Worm (Caenorhabditis elegans) whole organism, young adult: ENCODE data around the gene C06H2.2.

Experiments
- Y95B8A.8 ChIP-seq: fragments of 200-800 bp; sonication (Bioruptor generic); IDR thresholded peaks from 2 replicates; pipeline ENCODE4 v1.3.6; 2022; ENCODE audit warnings: missing genetic modification reagents, missing genetic modification characterization, missing compliant biosample characterization
- ama-1 ChIP-seq, 3 experiments: fragments of 150-350 bp in 1 of 3; sonication (generic microtip) in 2 of 3; optimal IDR thresholded peaks; 2 replicates each; lab custom pipeline; 2014 to 2018; ENCODE audit warnings: missing biosample characterization in 2 of 3, missing genetic modification characterization in 2 of 3, missing genetic modification reagents in 2 of 3
- ceh-100 ChIP-seq: fragments of 200-800 bp; sonication (Bioruptor generic); IDR thresholded peaks from 2 replicates; pipeline ENCODE4 v1.3.6; 2022; ENCODE audit warnings: missing genetic modification reagents, missing genetic modification characterization, missing compliant biosample characterization
- dpl-1 ChIP-seq: fragments of 150-350 bp; optimal IDR thresholded peaks from 2 replicates; lab custom pipeline; 2014; ENCODE audit warnings: missing biosample characterization, missing genetic modification reagents, missing genetic modification characterization
- hsf-1 ChIP-seq: fragments of 200-800 bp; sonication (Bioruptor generic); IDR thresholded peaks from 2 replicates; pipeline ENCODE4 v1.3.6; 2022; ENCODE audit warnings: missing genetic modification reagents, missing genetic modification characterization, missing compliant biosample characterization
- lag-1 ChIP-seq: fragments of 200-800 bp; sonication (Bioruptor generic); IDR thresholded peaks from 2 replicates; pipeline ENCODE4 v1.3.6; 2022; ENCODE audit warnings: missing genetic modification reagents, missing genetic modification characterization, missing compliant biosample characterization
- mcd-1 ChIP-seq: fragments of 200-800 bp; sonication (Bioruptor generic); IDR thresholded peaks from 2 replicates; pipeline ENCODE4 v1.3.6; 2022; ENCODE audit warnings: missing genetic modification reagents, missing genetic modification characterization, missing compliant biosample characterization
- nfyb-1 ChIP-seq: fragments of 200-800 bp; sonication (Bioruptor generic); IDR thresholded peaks from 2 replicates; pipeline ENCODE4 v1.3.6; 2022; ENCODE audit warnings: missing genetic modification reagents, missing genetic modification characterization, missing compliant biosample characterization
- pbrm-1 ChIP-seq: fragments of 200-800 bp; sonication (Bioruptor generic); IDR thresholded peaks from 2 replicates; pipeline ENCODE4 v1.3.6; 2022; ENCODE audit warnings: missing genetic modification reagents, missing genetic modification characterization, missing compliant biosample characterization
- snpc-3.4 ChIP-seq: sonication (generic microtip); optimal IDR thresholded peaks from 2 replicates; lab custom pipeline; 2017; ENCODE audit warnings: missing genetic modification characterization, mild to moderate bottlenecking, missing compliant biosample characterization, antibody characterized with exemption, moderate library complexity, missing genotype, missing genetic modification reagents
- snpc-4 ChIP-seq, 5 experiments: fragments of 150-350 bp in 1 of 5; sonication (generic microtip) in 4 of 5; optimal IDR thresholded peaks; 2 replicates each; lab custom pipeline; 2014 to 2018; ENCODE audit warnings: missing genetic modification characterization in 5 of 5, missing biosample characterization in 3 of 5, antibody characterized with exemption in 2 of 5, mild to moderate bottlenecking in 2 of 5, missing compliant biosample characterization in 2 of 5, missing genotype in 2 of 5, moderate library complexity in 2 of 5, missing genetic modification reagents in 1 of 5
- somi-1 ChIP-seq: fragments of 200-800 bp; sonication (Bioruptor generic); optimal IDR thresholded peaks from 2 replicates; lab custom pipeline; 2018; ENCODE audit warnings: mild to moderate bottlenecking, missing genetic modification characterization, missing compliant biosample characterization

DNA sequence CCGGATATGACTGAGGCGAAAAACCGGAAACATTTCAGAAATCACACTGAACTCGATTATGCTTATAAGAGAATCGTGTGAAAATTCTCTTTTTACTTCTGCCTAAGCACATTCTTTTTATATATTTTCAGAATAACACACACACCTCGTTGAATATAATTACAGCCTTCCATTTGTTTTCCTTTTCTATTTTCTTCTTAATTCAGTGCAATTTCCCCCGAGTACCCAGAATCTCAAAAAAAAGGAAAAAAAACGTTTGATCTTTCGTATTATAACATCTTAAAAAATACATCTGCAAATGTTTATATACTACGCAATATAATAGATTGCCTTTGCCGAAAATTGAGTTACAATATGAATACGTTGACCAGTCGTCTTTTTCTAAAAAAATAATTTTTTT lies 6.8 kb downstream of the C06H2.2 start:
- TF ChIP-seq hsf-1 = no peak
- TF ChIP-seq lag-1 = no peak
- no peak for TF ChIP-seq Y95B8A.8
- TF ChIP-seq somi-1 (GFP tag; lab: Kevin White, UChicago) = no peak
- no peak for TF ChIP-seq dpl-1 (GFP tag; lab: Kevin White, UChicago)
- no peak for TF ChIP-seq nfyb-1 (GFP tag; lab: Robert Waterston, UW)
- no peak for TF ChIP-seq snpc-4 (GFP tag; optimal IDR thresholded peaks at IDR 0.05; lab: Kevin White, UChicago)
- no peak for TF ChIP-seq snpc-4 (tag; optimal IDR thresholded peaks at IDR 0.05; lab: Kevin White, UChicago)
- no peak for TF ChIP-seq pbrm-1 (GFP tag; lab: Robert Waterston, UW)
- no peak for TF ChIP-seq ama-1 (optimal IDR thresholded peaks at IDR 0.05; lab: Kevin White, UChicago)
- no peak for TF ChIP-seq ama-1 (GFP tag; optimal IDR thresholded peaks at IDR 0.05; lab: Kevin White, UChicago)
- no peak for TF ChIP-seq ceh-100 (GFP tag; lab: Robert Waterston, UW)
- no peak for TF ChIP-seq snpc-3.4
- TF ChIP-seq mcd-1 (GFP tag; lab: Robert Waterston, UW) = no peak
